Worm (Caenorhabditis elegans) whole organism, L4 larva: ENCODE measurements around the gene fbxb-71.
A peak's percentile ranks its signal among the peaks of the same experiment; 100 is the strongest.

Source experiments
- D1046.2 ChIP-seq: fragments of 200-800 bp; sonication (Bioruptor generic); IDR thresholded peaks from 2 replicates; pipeline ENCODE4 v1.3.6; 2022; ENCODE audit warnings: missing genetic modification characterization, missing compliant biosample characterization
- T20F7.1 ChIP-seq: fragments of 200-800 bp; sonication (Bioruptor generic); optimal IDR thresholded peaks from 2 replicates; lab custom pipeline; 2018; ENCODE audit warnings: mild to moderate bottlenecking, missing genetic modification characterization, missing compliant biosample characterization
- Y105C5A.15 ChIP-seq: fragments of 200-800 bp; sonication (Bioruptor generic); IDR thresholded peaks from 2 replicates; pipeline ENCODE4 v1.3.6; 2022; ENCODE audit warnings: missing genetic modification characterization, missing compliant biosample characterization
- Y48G9A.11 ChIP-seq: fragments of 200-800 bp; sonication (Bioruptor generic); IDR thresholded peaks from 2 replicates; pipeline ENCODE4 v1.3.6; 2022; ENCODE audit warnings: missing genetic modification reagents, missing genetic modification characterization, missing compliant biosample characterization
- ZK337.2 ChIP-seq: fragments of 200-800 bp; sonication (Bioruptor generic); IDR thresholded peaks from 2 replicates; pipeline ENCODE4 v1.3.6; 2022; ENCODE audit warnings: missing genetic modification reagents, missing genetic modification characterization, missing compliant biosample characterization
- ZK546.5 ChIP-seq, 2 experiments: sonication (generic microtip); optimal IDR thresholded peaks; 2 replicates each; lab custom pipeline; 2017; ENCODE audit warnings: missing biosample characterization in 2 of 2, missing genetic modification characterization in 2 of 2
- aha-1 ChIP-seq: fragments of 150-350 bp; peaks from one replicate; lab custom pipeline; 2014; ENCODE audit warnings: missing biosample characterization, missing genetic modification characterization
- aly-2 ChIP-seq: sonication (generic microtip); optimal IDR thresholded peaks from 2 replicates; lab custom pipeline; 2018; ENCODE audit warnings: missing biosample characterization, missing genetic modification characterization
- ceh-20 ChIP-seq: fragments of 200-800 bp; sonication (Bioruptor generic); IDR thresholded peaks from 2 replicates; pipeline ENCODE4 v1.3.6; 2022; ENCODE audit warnings: missing genetic modification reagents, missing genetic modification characterization, missing compliant biosample characterization
- ceh-44 ChIP-seq: fragments of 200-800 bp; sonication (Bioruptor generic); IDR thresholded peaks from 2 replicates; pipeline ENCODE4 v1.3.6; 2022; ENCODE audit warnings: missing genetic modification reagents, missing genetic modification characterization, missing compliant biosample characterization
- cey-2 ChIP-seq: sonication (generic microtip); optimal IDR thresholded peaks from 3 replicates; lab custom pipeline; 2017; ENCODE audit warnings: missing genetic modification characterization, mild to moderate bottlenecking, missing compliant biosample characterization, antibody characterized with exemption, borderline replicate concordance; ENCODE audit not compliant: insufficient read depth
- daf-16 ChIP-seq, 3 experiments: sonication (generic microtip); optimal IDR thresholded peaks; 2 replicates each; lab custom pipeline; 2016 to 2017; ENCODE audit warnings: missing genetic modification characterization in 3 of 3, missing genetic modification reagents in 3 of 3, mild to moderate bottlenecking in 2 of 3, missing compliant biosample characterization in 2 of 3, missing biosample characterization in 1 of 3, moderate library complexity in 1 of 3
- dmd-6 ChIP-seq: fragments of 200-800 bp; sonication (Bioruptor generic); IDR thresholded peaks from 2 replicates; pipeline ENCODE4 v1.3.6; 2022; ENCODE audit warnings: missing genetic modification reagents, missing genetic modification characterization, missing compliant biosample characterization
- dmd-9 ChIP-seq: fragments of 200-800 bp; sonication (Bioruptor generic); IDR thresholded peaks from 2 replicates; pipeline ENCODE4 v1.3.6; 2022; ENCODE audit warnings: missing genetic modification reagents, missing genetic modification characterization, missing compliant biosample characterization
- dpl-1 ChIP-seq: fragments of 150-350 bp; optimal IDR thresholded peaks from 2 replicates; lab custom pipeline; 2014; ENCODE audit warnings: missing biosample characterization, missing genetic modification reagents, missing genetic modification characterization
- duxl-1 ChIP-seq: sonication (generic microtip); optimal IDR thresholded peaks from 2 replicates; lab custom pipeline; 2016; ENCODE audit warnings: mild to moderate bottlenecking, missing genetic modification characterization, moderate library complexity, missing compliant biosample characterization; ENCODE audit not compliant: poor library complexity
- dve-1 ChIP-seq: sonication (generic microtip); optimal IDR thresholded peaks from 2 replicates; lab custom pipeline; 2017; ENCODE audit warnings: antibody characterized with exemption, mild to moderate bottlenecking, missing genetic modification characterization, missing compliant biosample characterization; ENCODE audit not compliant: insufficient read depth
- egl-27 ChIP-seq: sonication (generic microtip); optimal IDR thresholded peaks from 3 replicates; lab custom pipeline; 2017; ENCODE audit warnings: missing biosample characterization, missing genetic modification reagents, missing genetic modification characterization
- fkh-10 ChIP-seq: fragments of 150-350 bp; optimal IDR thresholded peaks from 2 replicates; lab custom pipeline; 2014; ENCODE audit warnings: missing biosample characterization, missing genetic modification reagents, missing genetic modification characterization
- hlh-11 ChIP-seq: fragments of 200-800 bp; sonication (Bioruptor generic); optimal IDR thresholded peaks from 2 replicates; lab custom pipeline; 2018; ENCODE audit warnings: mild to moderate bottlenecking, missing genetic modification characterization, missing compliant biosample characterization
- jun-1 ChIP-seq: fragments of 150-350 bp; optimal IDR thresholded peaks from 2 replicates; lab custom pipeline; 2014; ENCODE audit warnings: missing biosample characterization, missing genetic modification reagents, missing genetic modification characterization
- lin-1 ChIP-seq: fragments of 200-800 bp; sonication (Bioruptor generic); IDR thresholded peaks from 2 replicates; pipeline ENCODE4 v1.3.6; 2022; ENCODE audit warnings: missing genetic modification reagents, missing genetic modification characterization, missing compliant biosample characterization
- mep-1 ChIP-seq: fragments of 150-350 bp; sonication (generic microtip); optimal IDR thresholded peaks from 3 replicates; lab custom pipeline; 2014; ENCODE audit warnings: missing biosample characterization, missing genetic modification characterization
- mes-2 ChIP-seq: sonication (generic microtip); optimal IDR thresholded peaks from 2 replicates; lab custom pipeline; 2016; ENCODE audit warnings: missing genotype, mild to moderate bottlenecking, missing genetic modification characterization, missing compliant biosample characterization; ENCODE audit not compliant: poor library complexity, severe bottlenecking
- nhr-102 ChIP-seq: sonication (generic microtip); optimal IDR thresholded peaks from 2 replicates; lab custom pipeline; 2016; ENCODE audit warnings: mild to moderate bottlenecking, missing genetic modification characterization, moderate library complexity, missing compliant biosample characterization
- nhr-111 ChIP-seq: fragments of 200-800 bp; sonication (Bioruptor generic); optimal IDR thresholded peaks from 2 replicates; lab custom pipeline; 2018; ENCODE audit warnings: mild to moderate bottlenecking, missing genetic modification characterization, missing compliant biosample characterization
- nhr-25 ChIP-seq: sonication (generic microtip); optimal IDR thresholded peaks from 2 replicates; lab custom pipeline; 2017; ENCODE audit warnings: missing genetic modification characterization, mild to moderate bottlenecking, missing compliant biosample characterization, antibody characterized with exemption, moderate library complexity, borderline replicate concordance; ENCODE audit not compliant: insufficient read depth
- nhr-28 ChIP-seq: fragments of 150-350 bp; optimal IDR thresholded peaks from 2 replicates; lab custom pipeline; 2014; ENCODE audit warnings: missing biosample characterization, missing genetic modification characterization
- nhr-6 ChIP-seq: fragments of 150-350 bp; optimal IDR thresholded peaks from 2 replicates; lab custom pipeline; 2014; ENCODE audit warnings: missing biosample characterization, missing genetic modification characterization
- nhr-77 ChIP-seq: fragments of 150-350 bp; optimal IDR thresholded peaks from 2 replicates; lab custom pipeline; 2014; ENCODE audit warnings: missing biosample characterization, missing genetic modification characterization
- php-3 ChIP-seq: fragments of 200-800 bp; sonication (Bioruptor generic); IDR thresholded peaks from 2 replicates; pipeline ENCODE4 v1.3.6; 2022; ENCODE audit warnings: missing genetic modification reagents, missing genetic modification characterization, missing compliant biosample characterization
- pqm-1 ChIP-seq: sonication (generic microtip); optimal IDR thresholded peaks from 2 replicates; lab custom pipeline; 2017; ENCODE audit warnings: missing biosample characterization, missing genetic modification characterization
- tra-1 ChIP-seq: fragments of 200-800 bp; sonication (Bioruptor generic); IDR thresholded peaks from 2 replicates; pipeline ENCODE4 v1.3.6; 2022; ENCODE audit warnings: missing genetic modification reagents, missing genetic modification characterization, missing compliant biosample characterization
- unc-39 ChIP-seq: sonication (generic microtip); optimal IDR thresholded peaks from 2 replicates; lab custom pipeline; 2017; ENCODE audit warnings: missing biosample characterization, missing genetic modification characterization
- unc-62 ChIP-seq, 3 experiments: fragments of 150-350 bp in 1 of 3; sonication (generic microtip); optimal IDR thresholded peaks in 2 of 3; peaks in 1 of 3; 1 replicate in 1 of 3; 2 replicates in 2 of 3; lab custom pipeline; 2014 to 2017; ENCODE audit warnings: missing biosample characterization in 3 of 3, missing genetic modification characterization in 3 of 3, missing genetic modification reagents in 3 of 3, missing genotype in 1 of 3
- zag-1 ChIP-seq: fragments of 150-350 bp; optimal IDR thresholded peaks from 2 replicates; lab custom pipeline; 2014; ENCODE audit warnings: missing biosample characterization, missing genetic modification characterization
- zfp-3 ChIP-seq: fragments of 200-800 bp; sonication (Bioruptor generic); conservative IDR thresholded peaks from 2 replicates; pipeline ENCODE4 v1.3.6; 2022; ENCODE audit warnings: missing genetic modification reagents, missing genetic modification characterization, missing compliant biosample characterization
- ztf-11 ChIP-seq: fragments of 150-350 bp; optimal IDR thresholded peaks from 2 replicates; lab custom pipeline; 2014; ENCODE audit warnings: missing biosample characterization, missing genetic modification characterization

Gene fbxb-71

ce11 chrX:3226348-3227229 is 36.1 kb upstream of the fbxb-71 start (continued):
- TF ChIP-seq aly-2 (tag; lab: Kevin White, UChicago), result no peak
- TF ChIP-seq nhr-77 (tag; lab: Kevin White, UChicago), result no peak
- TF ChIP-seq unc-39 (tag; lab: Kevin White, UChicago), result no peak
- no peak for TF ChIP-seq nhr-102 (tag; lab: Kevin White, UChicago)
- no peak for TF ChIP-seq ZK546.5 (tag; optimal IDR thresholded peaks at IDR 0.05; lab: Kevin White, UChicago)
- TF ChIP-seq fkh-10 (GFP tag; lab: Kevin White, UChicago), result no peak
- no peak for TF ChIP-seq nhr-25 (tag; lab: Kevin White, UChicago)
- peak in 1 of 2 experiments; percentile 84 for TF ChIP-seq unc-62 (GFP tag; optimal IDR thresholded peaks at IDR 0.05 in 1 of 2; lab: Kevin White, UChicago)
- TF ChIP-seq unc-62 (tag; optimal IDR thresholded peaks at IDR 0.05; lab: Kevin White, UChicago), result no peak
- no peak for TF ChIP-seq ztf-11 (tag; lab: Kevin White, UChicago)
- no peak for TF ChIP-seq cey-2 (tag; lab: Kevin White, UChicago)

ce11 chrX:3228701-3229100 is 34.0 kb upstream of the fbxb-71 start:
- no peak for TF ChIP-seq zfp-3 (GFP tag; lab: Robert Waterston, UW)
- TF ChIP-seq aha-1 (tag; lab: Kevin White, UChicago), result no peak
- TF ChIP-seq unc-62 (GFP tag; optimal IDR thresholded peaks at IDR 0.05 in 1 of 2; lab: Kevin White, UChicago), result peak in 1 of 2 experiments; percentile 87
- TF ChIP-seq unc-62 (tag; optimal IDR thresholded peaks at IDR 0.05; lab: Kevin White, UChicago), result no peak
- TF ChIP-seq jun-1 (tag; lab: Kevin White, UChicago), result no peak
- no peak for TF ChIP-seq nhr-6 (tag; lab: Kevin White, UChicago)
- TF ChIP-seq duxl-1 (tag; lab: Kevin White, UChicago), result no peak

- no peak for TF ChIP-seq T20F7.1 (GFP tag; lab: Kevin White, UChicago)
- peak in 1 of 2 experiments; percentile 96 for TF ChIP-seq unc-62 (GFP tag; optimal IDR thresholded peaks at IDR 0.05 in 1 of 2; lab: Kevin White, UChicago)
- TF ChIP-seq unc-62 (tag; optimal IDR thresholded peaks at IDR 0.05; lab: Kevin White, UChicago), result no peak
- TF ChIP-seq, all 104 proteins: peak for 1
These were observed 32.1 kb upstream of the fbxb-71 start for ce11 chrX:3230575-3230974.

- TF ChIP-seq nhr-77 (tag; lab: Kevin White, UChicago) (peak; percentile 47), ztf-11 (tag; lab: Kevin White, UChicago) (no peak), egl-27 (no peak), dpl-1 (no peak), ceh-20 (GFP tag; lab: Robert Waterston, UW) (peak; percentile 29; the same call in 1 of the 2 replicates), lin-1 (GFP tag; lab: Robert Waterston, UW) (peak; percentile 41; the same call in 1 of the 2 replicates), dve-1 (tag; lab: Kevin White, UChicago) (peak; percentile 75), tra-1 (GFP tag; lab: Robert Waterston, UW) (0 out of 2 replicates have a peak, but pooled peaks have one; percentile 47), ZK337.2 (no peak), mes-2 (tag; lab: Kevin White, UChicago) (peak; percentile 29), php-3 (GFP tag; lab: Robert Waterston, UW) (peak; percentile 93), dmd-9 (GFP tag; lab: Robert Waterston, UW) (no peak), Y48G9A.11 (GFP tag; lab: Robert Waterston, UW) (no peak), nhr-111 (no peak), ceh-44 (GFP tag; lab: Robert Waterston, UW) (no peak), Y105C5A.15 (GFP tag; lab: Robert Waterston, UW) (no peak), dmd-6 (GFP tag; lab: Robert Waterston, UW) (peak; percentile 73), daf-16 (GFP tag; optimal IDR thresholded peaks at IDR 0.05; lab: Kevin White, UChicago) (no peak), daf-16 (tag; optimal IDR thresholded peaks at IDR 0.05; lab: Kevin White, UChicago) (peak; percentile 37), duxl-1 (tag; lab: Kevin White, UChicago) (peak; percentile 3), nhr-28 (tag; lab: Kevin White, UChicago) (peak; percentile 86), hlh-11 (peak; percentile 68), zag-1 (tag; lab: Kevin White, UChicago) (no peak), D1046.2 (GFP tag; lab: Robert Waterston, UW) (no peak), pqm-1 (tag; lab: Kevin White, UChicago) (peak; percentile 96), cey-2 (tag; lab: Kevin White, UChicago) (no peak), nhr-25 (tag; lab: Kevin White, UChicago) (no peak), mep-1 (tag; lab: Kevin White, UChicago) (no peak), zfp-3 (GFP tag; lab: Robert Waterston, UW) (no peak), nhr-102 (tag; lab: Kevin White, UChicago) (peak; percentile 4), jun-1 (tag; lab: Kevin White, UChicago) (peak; percentile 26)
These were observed 27.3 kb upstream of the fbxb-71 start, which contains the start of gene F28B4.3 for ce11 chrX:3235358-3235816. TSS of gene F28B4.3 (minus strand) at chrX:3235408.
